Worm (Caenorhabditis elegans): Measurements from ENCODE around the gene C35B1.9.

C35B1.9 gene

ce11 chrIV:4049398-4049998 is 31.2 kb downstream of the C35B1.9 start, which contains the start of gene pcn-1 (continued):
- TF ChIP-seq arid-1 (GFP tag; conservative IDR thresholded peaks at IDR 0.05) (peak; percentile 85), nhr-11 (tag; optimal IDR thresholded peaks at IDR 0.05) (peak; percentile 89), set-16 (GFP tag; IDR thresholded peaks at IDR 0.05) (peak; percentile 48; the same call in 1 of the 2 replicates), dmd-8 (GFP tag; IDR thresholded peaks at IDR 0.05) (0 out of 2 replicates have a peak, but pooled peaks have one; percentile 35), skn-1 (tag; optimal IDR thresholded peaks at IDR 0.05) (no peak), dmd-9 (GFP tag; IDR thresholded peaks at IDR 0.05) (peak; percentile 90), snpc-1.2 (GFP tag; IDR thresholded peaks at IDR 0.05) (peak; percentile 85), ceh-44 (GFP tag; IDR thresholded peaks at IDR 0.05) (peak; percentile 65; the same call in 1 of the 2 replicates), nhr-111 (GFP tag; optimal IDR thresholded peaks at IDR 0.05) (peak; percentile 57), unc-130 (GFP tag; optimal IDR thresholded peaks at IDR 0.05) (peak; percentile 91), zip-2 (tag; optimal IDR thresholded peaks at IDR 0.05) (peak; percentile 62), dmd-6 (GFP tag; IDR thresholded peaks at IDR 0.05) (peak; percentile 93), aly-2 (tag; optimal IDR thresholded peaks at IDR 0.05) (no peak), T26A8.4 (GFP tag; IDR thresholded peaks at IDR 0.05) (peak; percentile 93), lin-39 (tag; optimal IDR thresholded peaks at IDR 0.05) (no peak), nhr-6 (tag; optimal IDR thresholded peaks at IDR 0.05) (peak; percentile 74), gei-8 (GFP tag; optimal IDR thresholded peaks at IDR 0.05) (no peak), nhr-10 (tag; optimal IDR thresholded peaks at IDR 0.05) (no peak), lin-13 (GFP tag; optimal IDR thresholded peaks at IDR 0.05) (peak; percentile 82), nhr-76 (tag; optimal IDR thresholded peaks at IDR 0.05) (peak; percentile 56), F26F4.8 (GFP tag; conservative IDR thresholded peaks at IDR 0.05) (no peak), ZK337.2 (GFP tag; IDR thresholded peaks at IDR 0.05) (peak; percentile 67), fkh-10 (GFP tag; optimal IDR thresholded peaks at IDR 0.05) (peak; percentile 65), ceh-20 (GFP tag; IDR thresholded peaks at IDR 0.05) (peak; percentile 93), lin-15B (tag; optimal IDR thresholded peaks at IDR 0.05) (peak; percentile 49), ceh-28 (tag; optimal IDR thresholded peaks at IDR 0.05) (no peak), ceh-82 (tag; optimal IDR thresholded peaks at IDR 0.05) (no peak), ZK546.5 (tag; optimal IDR thresholded peaks at IDR 0.05) (no peak), madf-9 (GFP tag; conservative IDR thresholded peaks at IDR 0.05) (peak; percentile 86), daf-12 (tag; optimal IDR thresholded peaks at IDR 0.05) (no peak), mdt-29 (GFP tag; IDR thresholded peaks at IDR 0.05) (peak; percentile 86), zip-11 (GFP tag; IDR thresholded peaks at IDR 0.05) (no peak), nhr-25 (tag; optimal IDR thresholded peaks at IDR 0.05; ENCODE audit: borderline replicate concordance, insufficient read depth) (peak; percentile 69), mxl-3 (GFP tag; optimal IDR thresholded peaks at IDR 0.05) (peak; percentile 36), egl-43 (GFP tag; IDR thresholded peaks at IDR 0.05) (peak; percentile 85), jun-1 (tag; optimal IDR thresholded peaks at IDR 0.05) (peak; percentile 85), F44E2.7 (GFP tag; IDR thresholded peaks at IDR 0.05) (no peak), nhr-41 (GFP tag; IDR thresholded peaks at IDR 0.05) (no peak), ceh-32 (tag; optimal IDR thresholded peaks at IDR 0.05; ENCODE audit: poor library complexity) (peak; percentile 49), rbr-2 (tag; optimal IDR thresholded peaks at IDR 0.05) (peak; percentile 96), spr-1 (tag; optimal IDR thresholded peaks at IDR 0.05) (peak; percentile 93), zag-1 (tag; optimal IDR thresholded peaks at IDR 0.05) (no peak), ctbp-1 (GFP tag; IDR thresholded peaks at IDR 0.05) (peak; percentile 82), daf-19 (GFP tag; conservative IDR thresholded peaks at IDR 0.05) (peak; percentile 91), F10B5.3 (tag; optimal IDR thresholded peaks at IDR 0.05) (peak; percentile 87), nhr-102 (tag; optimal IDR thresholded peaks at IDR 0.05) (peak; percentile 96)
